Fruit fly (Drosophila melanogaster) whole organism, embryonic: ENCODE data around the gene CG11560.
A peak's percentile ranks its signal among the peaks of the same experiment; 100 is the strongest.

Source experiments
- CG10147 ChIP-seq: fragments of 200-800 bp; sonication (Bioruptor generic); optimal IDR thresholded peaks from 2 replicates; lab custom pipeline; 2019; ENCODE audit warnings: missing biosample characterization, mild to moderate bottlenecking, missing genetic modification characterization, moderate library complexity
- CG10209 ChIP-seq: fragments of 200-800 bp; sonication (Bioruptor generic); optimal IDR thresholded peaks from 3 replicates; lab custom pipeline; 2017; ENCODE audit warnings: missing biosample characterization, mild to moderate bottlenecking, missing genetic modification characterization, missing genetic modification reagents
- CG12104 ChIP-seq: fragments of 200-800 bp; sonication (Bioruptor generic); optimal IDR thresholded peaks from 3 replicates; lab custom pipeline; 2016; ENCODE audit warnings: missing biosample characterization, missing genetic modification characterization
- CG13894 ChIP-seq: fragments of 200-800 bp; sonication (Bioruptor generic); optimal IDR thresholded peaks from 3 replicates; lab custom pipeline; 2018; ENCODE audit warnings: missing biosample characterization, mild to moderate bottlenecking, missing genetic modification characterization, moderate library complexity
- CG15479 ChIP-seq: fragments of 200-800 bp; sonication (Bioruptor generic); optimal IDR thresholded peaks from 3 replicates; lab custom pipeline; 2019; ENCODE audit warnings: missing biosample characterization, mild to moderate bottlenecking, missing genetic modification characterization, moderate library complexity
- CG17328 ChIP-seq: fragments of 200-800 bp; sonication (Bioruptor generic); IDR thresholded peaks from 2 replicates; pipeline ENCODE4 v1.3.6; 2022; ENCODE audit warnings: missing biosample characterization, missing genetic modification characterization
- CG17359 ChIP-seq: fragments of 200-800 bp; sonication (Bioruptor generic); optimal IDR thresholded peaks from 3 replicates; lab custom pipeline; 2018; ENCODE audit warnings: missing biosample characterization, mild to moderate bottlenecking, missing genetic modification characterization, moderate library complexity
- CG2199 ChIP-seq: fragments of 200-800 bp; sonication (Bioruptor generic); IDR thresholded peaks from 3 replicates; pipeline ENCODE4 v1.3.6; 2022; ENCODE audit warnings: missing biosample characterization, missing genetic modification characterization
- CG2889 ChIP-seq: fragments of 200-800 bp; sonication (Bioruptor generic); IDR thresholded peaks from 3 replicates; pipeline ENCODE4 v1.3.6; 2022; ENCODE audit warnings: missing biosample characterization, missing genetic modification characterization
- CG34422 ChIP-seq: fragments of 200-800 bp; sonication (Bioruptor generic); IDR thresholded peaks from 3 replicates; pipeline ENCODE4 v1.3.6; 2022; ENCODE audit warnings: missing biosample characterization, missing genetic modification characterization
- CG4282 ChIP-seq: fragments of 200-800 bp; sonication (Bioruptor generic); optimal IDR thresholded peaks from 2 replicates; lab custom pipeline; 2016; ENCODE audit warnings: missing biosample characterization, missing genetic modification characterization
- CG6272 ChIP-seq: fragments of 200-800 bp; sonication (Bioruptor generic); IDR thresholded peaks from 2 replicates; pipeline ENCODE4 v1.3.6; 2022; ENCODE audit warnings: missing biosample characterization, missing genetic modification characterization
- CG6654 ChIP-seq: fragments of 200-800 bp; sonication (Bioruptor generic); optimal IDR thresholded peaks from 2 replicates; lab custom pipeline; 2017; ENCODE audit warnings: missing biosample characterization, mild to moderate bottlenecking, missing genetic modification characterization
- CG7556 ChIP-seq: fragments of 200-800 bp; sonication (Bioruptor generic); optimal IDR thresholded peaks from 2 replicates; lab custom pipeline; 2017; ENCODE audit warnings: missing biosample characterization, mild to moderate bottlenecking, missing genetic modification characterization
- CG7963 ChIP-seq: fragments of 200-800 bp; sonication (Bioruptor generic); IDR thresholded peaks from 3 replicates; pipeline ENCODE4 v1.3.6; 2022; ENCODE audit warnings: missing biosample characterization, missing genetic modification characterization; ENCODE audit not compliant: partially characterized antibody
- CG9876 ChIP-seq: fragments of 200-800 bp; sonication (Bioruptor generic); optimal IDR thresholded peaks from 2 replicates; lab custom pipeline; 2016; ENCODE audit warnings: missing biosample characterization, missing genetic modification characterization
- D ChIP-seq, 2 experiments: fragments of 200-800 bp in 1 of 2; fragments of >200 bp in 1 of 2; sonication (Bioruptor generic) in 1 of 2; optimal IDR thresholded peaks; 2 replicates in 1 of 2; 3 replicates in 1 of 2; lab custom pipeline; 2017; ENCODE audit warnings: mild to moderate bottlenecking in 1 of 2, missing biosample characterization in 1 of 2, missing genetic modification characterization in 1 of 2, missing genetic modification reagents in 1 of 2
- Deaf1 ChIP-seq: fragments of 200-800 bp; optimal IDR thresholded peaks from 3 replicates; lab custom pipeline; 2019; ENCODE audit warnings: missing biosample characterization, mild to moderate bottlenecking, missing genetic modification characterization, moderate library complexity
- HmgD ChIP-seq: fragments of 200-800 bp; sonication (Bioruptor generic); optimal IDR thresholded peaks from 3 replicates; lab custom pipeline; 2016; ENCODE audit warnings: missing biosample characterization, missing genetic modification characterization
- Meics ChIP-seq: fragments of 200-800 bp; sonication (Bioruptor generic); optimal IDR thresholded peaks from 2 replicates; lab custom pipeline; 2017; ENCODE audit warnings: missing biosample characterization, mild to moderate bottlenecking, missing genetic modification characterization
- NFAT ChIP-seq: fragments of 200-800 bp; sonication (Bioruptor generic); IDR thresholded peaks from 2 replicates; pipeline ENCODE4 v1.3.6; 2022; ENCODE audit warnings: missing biosample characterization, missing genetic modification characterization
- Neu2 ChIP-seq: fragments of 200-800 bp; sonication (Bioruptor generic); optimal IDR thresholded peaks from 3 replicates; lab custom pipeline; 2016; ENCODE audit warnings: missing biosample characterization, missing genetic modification characterization, borderline replicate concordance
- Nf-YA ChIP-seq: fragments of 200-800 bp; sonication (Bioruptor generic); IDR thresholded peaks from 2 replicates; pipeline ENCODE4 v1.3.6; 2022; ENCODE audit warnings: missing biosample characterization, missing genetic modification characterization
- NfI ChIP-seq: fragments of 200-800 bp; sonication (Bioruptor generic); optimal IDR thresholded peaks from 3 replicates; lab custom pipeline; 2018; ENCODE audit warnings: missing biosample characterization, mild to moderate bottlenecking, missing genetic modification characterization, moderate library complexity
- PHDP ChIP-seq: fragments of 200-800 bp; sonication (Bioruptor generic); optimal IDR thresholded peaks from 3 replicates; lab custom pipeline; 2018; ENCODE audit warnings: missing biosample characterization, mild to moderate bottlenecking, missing genetic modification characterization, moderate library complexity
- Scr ChIP-seq: fragments of 200-800 bp; sonication (Bioruptor generic); IDR thresholded peaks from 2 replicates; pipeline ENCODE4 v1.3.6; 2022; ENCODE audit warnings: missing biosample characterization, missing genetic modification characterization; ENCODE audit not compliant: partially characterized antibody
- Sin3A ChIP-seq: fragments of >200 bp; optimal IDR thresholded peaks from 2 replicates; lab custom pipeline; 2018
- aop ChIP-seq: fragments of 200-800 bp; sonication (Bioruptor generic); IDR thresholded peaks from 2 replicates; pipeline ENCODE4 v1.3.6; 2022; ENCODE audit warnings: missing biosample characterization, missing genetic modification characterization
- ase ChIP-seq: fragments of 200-800 bp; sonication (Bioruptor generic); IDR thresholded peaks from 3 replicates; pipeline ENCODE4 v1.3.6; 2022; ENCODE audit warnings: missing biosample characterization, missing genetic modification characterization
- bab2 ChIP-seq: fragments of 200-800 bp; sonication (Bioruptor generic); optimal IDR thresholded peaks from 2 replicates; lab custom pipeline; 2016; ENCODE audit warnings: missing biosample characterization, missing genetic modification characterization
- crol ChIP-seq: fragments of 200-800 bp; sonication (Bioruptor generic); IDR thresholded peaks from 2 replicates; pipeline ENCODE4 v1.3.6; 2022; ENCODE audit warnings: missing biosample characterization, missing genetic modification characterization
- crp ChIP-seq, 2 experiments: fragments of 200-800 bp; sonication (Bioruptor generic); optimal IDR thresholded peaks; 2 replicates in 1 of 2; 3 replicates in 1 of 2; lab custom pipeline; 2017; ENCODE audit warnings: missing biosample characterization in 2 of 2, missing genetic modification characterization in 2 of 2, mild to moderate bottlenecking in 1 of 2, moderate library complexity in 1 of 2
- dmrt11E ChIP-seq: fragments of 200-800 bp; sonication (Bioruptor generic); optimal IDR thresholded peaks from 3 replicates; lab custom pipeline; 2018; ENCODE audit warnings: missing biosample characterization, mild to moderate bottlenecking, missing genetic modification characterization, moderate library complexity
- dpn ChIP-seq, 2 experiments: fragments of 200-800 bp; sonication (Bioruptor generic); optimal IDR thresholded peaks; 3 replicates each; lab custom pipeline; 2016; ENCODE audit warnings: missing biosample characterization in 2 of 2, missing genetic modification characterization in 2 of 2
- gsb-n ChIP-seq: fragments of 200-800 bp; sonication (Bioruptor generic); optimal IDR thresholded peaks from 3 replicates; lab custom pipeline; 2018; ENCODE audit warnings: missing biosample characterization, mild to moderate bottlenecking, missing genetic modification characterization
- kni ChIP-seq: fragments of 200-800 bp; sonication (Bioruptor generic); optimal IDR thresholded peaks from 3 replicates; lab custom pipeline; 2017; ENCODE audit warnings: mild to moderate bottlenecking, missing biosample characterization, missing genetic modification reagents, missing genetic modification characterization
- org-1 ChIP-seq: fragments of 200-800 bp; sonication (Bioruptor generic); optimal IDR thresholded peaks from 2 replicates; lab custom pipeline; 2017; ENCODE audit warnings: missing biosample characterization, missing genetic modification characterization
- pita ChIP-seq: fragments of 200-800 bp; sonication (Bioruptor generic); optimal IDR thresholded peaks from 2 replicates; lab custom pipeline; 2017; ENCODE audit warnings: missing biosample characterization, mild to moderate bottlenecking, missing genetic modification characterization
- pum ChIP-seq: fragments of 200-800 bp; sonication (Bioruptor generic); optimal IDR thresholded peaks from 2 replicates; lab custom pipeline; 2016; ENCODE audit warnings: missing biosample characterization, missing genetic modification characterization
- rib ChIP-seq: fragments of 200-800 bp; sonication (Bioruptor generic); IDR thresholded peaks from 2 replicates; pipeline ENCODE4 v1.3.6; 2022; ENCODE audit warnings: missing biosample characterization, missing genetic modification characterization
- salm ChIP-seq: fragments of 200-800 bp; sonication (Bioruptor generic); optimal IDR thresholded peaks from 2 replicates; lab custom pipeline; 2018; ENCODE audit warnings: missing biosample characterization, mild to moderate bottlenecking, missing genetic modification characterization
- sd ChIP-seq: fragments of 200-800 bp; sonication (Bioruptor generic); optimal IDR thresholded peaks from 3 replicates; lab custom pipeline; 2018; ENCODE audit warnings: missing biosample characterization, mild to moderate bottlenecking, missing genetic modification characterization, moderate library complexity
- tll ChIP-seq, 2 experiments: fragments of 200-800 bp in 1 of 2; fragments of >200 bp in 1 of 2; sonication (Bioruptor generic) in 1 of 2; optimal IDR thresholded peaks; 2 replicates each; lab custom pipeline; 2017 to 2019; ENCODE audit warnings: missing biosample characterization in 2 of 2, missing genetic modification characterization in 2 of 2, mild to moderate bottlenecking in 1 of 2, moderate library complexity in 1 of 2
- twi ChIP-seq: fragments of 200-800 bp; optimal IDR thresholded peaks from 2 replicates; lab custom pipeline; 2019; ENCODE audit warnings: missing biosample characterization, mild to moderate bottlenecking, missing genetic modification characterization, moderate library complexity
- vvl ChIP-seq: fragments of 200-800 bp; sonication (Bioruptor generic); IDR thresholded peaks from 2 replicates; pipeline ENCODE4 v1.3.6; 2022; ENCODE audit warnings: missing biosample characterization, missing genetic modification characterization
- zen ChIP-seq: fragments of 200-800 bp; sonication (Bioruptor generic); optimal IDR thresholded peaks from 3 replicates; lab custom pipeline; 2018; ENCODE audit warnings: missing biosample characterization, mild to moderate bottlenecking, missing genetic modification characterization, moderate library complexity

Gene CG11560

dm6 chr3L:12082521-12082841, 37.3 kb upstream of the CG11560 start (continued):
- TF ChIP-seq dpn (GFP tag; optimal IDR thresholded peaks at IDR 0.05; lab: Kevin White, UChicago) (no peak), CG4282 (GFP tag; lab: Kevin White, UChicago) (no peak), CG10147 (GFP tag; lab: Kevin White, UChicago) (no peak), Neu2 (GFP tag; lab: Kevin White, UChicago) (no peak), NfI (no peak), Deaf1 (tag; lab: Kevin White, UChicago) (no peak), NFAT (GFP tag; lab: Robert Waterston, UW) (0 out of 2 replicates have a peak, but pooled peaks have one; percentile 34), aop (no peak), gsb-n (tag; lab: Kevin White, UChicago) (no peak), ase (GFP tag; lab: Robert Waterston, UW) (0 out of 3 replicates have a peak, but pooled peaks have one; percentile 13), pita (GFP tag; lab: Kevin White, UChicago) (no peak), PHDP (tag; lab: Kevin White, UChicago) (no peak), CG12104 (no peak), Scr (no peak), salm (tag; lab: Kevin White, UChicago) (no peak), crp (GFP tag; optimal IDR thresholded peaks at IDR 0.05; lab: Kevin White, UChicago) (no peak), CG10209 (GFP tag; lab: Kevin White, UChicago) (no peak), sd (tag; lab: Kevin White, UChicago) (no peak), CG34422 (GFP tag; lab: Robert Waterston, UW) (0 out of 3 replicates have a peak, but pooled peaks have one; percentile 13), CG17328 (peak; percentile 37; the same call in 1 of the 2 replicates), bab2 (no peak), Sin3A (no peak), CG7963 (GFP tag; lab: Robert Waterston, UW) (no peak), CG2889 (GFP tag; lab: Robert Waterston, UW) (0 out of 3 replicates have a peak, but pooled peaks have one; percentile 32), CG6272 (GFP tag; lab: Robert Waterston, UW) (0 out of 2 replicates have a peak, but pooled peaks have one; percentile 9), Nf-YA (GFP tag; lab: Robert Waterston, UW) (no peak), HmgD (GFP tag; lab: Kevin White, UChicago) (no peak), CG9876 (GFP tag; lab: Kevin White, UChicago) (peak; percentile 14), rib (GFP tag; lab: Robert Waterston, UW) (peak; percentile 47; the same call in 1 of the 2 replicates), CG6654 (GFP tag; lab: Kevin White, UChicago) (no peak), CG2199 (GFP tag; lab: Robert Waterston, UW) (peak; percentile 71; the same call in 1 of the 3 replicates), org-1 (GFP tag; lab: Kevin White, UChicago) (no peak), pum (no peak)
- TF ChIP-seq, all 482 proteins: peak for 17

- TF ChIP-seq vvl (GFP tag; lab: Robert Waterston, UW) (peak; percentile 54; the same call in 1 of the 2 replicates), Meics (GFP tag; lab: Kevin White, UChicago) (no peak), CG2199 (GFP tag; lab: Robert Waterston, UW) (0 out of 3 replicates have a peak, but pooled peaks have one; percentile 17), D (optimal IDR thresholded peaks at IDR 0.05; lab: Kevin White, UChicago) (peak; percentile 70), D (GFP tag; optimal IDR thresholded peaks at IDR 0.05; lab: Kevin White, UChicago) (no peak), gsb-n (tag; lab: Kevin White, UChicago) (peak; percentile 16), crol (no peak), zen (tag; lab: Kevin White, UChicago) (peak; percentile 27), CG7556 (GFP tag; lab: Kevin White, UChicago) (no peak), CG17359 (no peak), tll (GFP tag; optimal IDR thresholded peaks at IDR 0.05; lab: Kevin White, UChicago) (peak in 1 of 2 experiments; percentile 96), twi (peak; percentile 34), dmrt11E (tag; lab: Kevin White, UChicago) (peak; percentile 2), kni (GFP tag; lab: Kevin White, UChicago) (peak; percentile 33), CG15479 (GFP tag; lab: Kevin White, UChicago) (peak; percentile 66), CG13894 (tag; lab: Kevin White, UChicago) (peak; percentile 31)
Observed at dm6 chr3L:12083092-12083680, 36.6 kb upstream of the CG11560 start.
